Fruit fly (Drosophila melanogaster) whole organism, embryonic: ENCODE data around the gene CG4456.

Source experiments
- Atf6 ChIP-seq: fragments of 200-800 bp; sonication (Bioruptor generic); IDR thresholded peaks from 2 replicates; pipeline ENCODE4 v1.3.6; 2022; ENCODE audit warnings: missing biosample characterization, missing genetic modification characterization
- Blimp-1 ChIP-seq: fragments of 200-800 bp; sonication (Bioruptor generic); optimal IDR thresholded peaks from 3 replicates; lab custom pipeline; 2018; ENCODE audit warnings: missing biosample characterization, missing genetic modification characterization, mild to moderate bottlenecking, moderate library complexity, missing genetic modification reagents
- CG10565 ChIP-seq: fragments of 200-800 bp; sonication (Bioruptor generic); optimal IDR thresholded peaks from 3 replicates; lab custom pipeline; 2016; ENCODE audit warnings: missing biosample characterization, mild to moderate bottlenecking, missing genetic modification characterization
- CG10654 ChIP-seq: fragments of 200-800 bp; sonication (Bioruptor generic); optimal IDR thresholded peaks from 2 replicates; lab custom pipeline; 2016; ENCODE audit warnings: missing biosample characterization, missing genetic modification characterization
- CG11247 ChIP-seq: fragments of 200-800 bp; sonication (Bioruptor generic); IDR thresholded peaks from 2 replicates; pipeline ENCODE4 v1.3.6; 2022; ENCODE audit warnings: missing biosample characterization, missing genetic modification characterization
- CG12104 ChIP-seq: fragments of 200-800 bp; sonication (Bioruptor generic); optimal IDR thresholded peaks from 3 replicates; lab custom pipeline; 2016; ENCODE audit warnings: missing biosample characterization, missing genetic modification characterization
- CG12219 ChIP-seq: fragments of 200-800 bp; sonication (Bioruptor generic); optimal IDR thresholded peaks from 3 replicates; lab custom pipeline; 2018; ENCODE audit warnings: missing biosample characterization, mild to moderate bottlenecking, missing genetic modification characterization
- CG12299 ChIP-seq: fragments of 200-800 bp; sonication (Bioruptor generic); optimal IDR thresholded peaks from 2 replicates; lab custom pipeline; 2018; ENCODE audit warnings: missing biosample characterization, mild to moderate bottlenecking, missing genetic modification characterization
- CG17612 ChIP-seq: fragments of 200-800 bp; sonication (Bioruptor generic); IDR thresholded peaks from 2 replicates; pipeline ENCODE4 v1.3.6; 2022; ENCODE audit warnings: missing biosample characterization, missing genetic modification characterization
- CG18764 ChIP-seq: fragments of 200-800 bp; sonication (Bioruptor generic); optimal IDR thresholded peaks from 3 replicates; lab custom pipeline; 2016; ENCODE audit warnings: missing biosample characterization, missing genetic modification characterization
- CG2129 ChIP-seq: fragments of 200-800 bp; sonication (Bioruptor generic); IDR thresholded peaks from 2 replicates; pipeline ENCODE4 v1.3.6; 2022; ENCODE audit warnings: missing biosample characterization, missing genetic modification characterization; ENCODE audit not compliant: partially characterized antibody
- CG3163 ChIP-seq: fragments of 200-800 bp; sonication (Bioruptor generic); optimal IDR thresholded peaks from 3 replicates; lab custom pipeline; 2016; ENCODE audit warnings: missing biosample characterization, missing genetic modification characterization
- CG42726 ChIP-seq: fragments of 200-800 bp; sonication (Bioruptor generic); IDR thresholded peaks from 2 replicates; pipeline ENCODE4 v1.3.6; 2022; ENCODE audit warnings: missing biosample characterization, missing genetic modification characterization; ENCODE audit not compliant: partially characterized antibody
- CG6175 ChIP-seq: fragments of 200-800 bp; sonication (Bioruptor generic); IDR thresholded peaks from 3 replicates; pipeline ENCODE4 v1.3.6; 2022; ENCODE audit warnings: missing biosample characterization, missing genetic modification characterization
- CG6654 ChIP-seq: fragments of 200-800 bp; sonication (Bioruptor generic); optimal IDR thresholded peaks from 2 replicates; lab custom pipeline; 2017; ENCODE audit warnings: missing biosample characterization, mild to moderate bottlenecking, missing genetic modification characterization
- CG7928 ChIP-seq: fragments of 200-800 bp; sonication (Bioruptor generic); optimal IDR thresholded peaks from 2 replicates; lab custom pipeline; 2017; ENCODE audit warnings: missing biosample characterization, mild to moderate bottlenecking, missing genetic modification characterization
- CG8089 ChIP-seq: fragments of 200-800 bp; sonication (Bioruptor generic); optimal IDR thresholded peaks from 3 replicates; lab custom pipeline; 2016; ENCODE audit warnings: missing biosample characterization, missing genetic modification characterization
- CG8944 ChIP-seq: fragments of 200-800 bp; sonication (Bioruptor generic); optimal IDR thresholded peaks from 3 replicates; lab custom pipeline; 2016; ENCODE audit warnings: missing biosample characterization, missing genetic modification characterization
- CG9797 ChIP-seq: fragments of 200-800 bp; sonication (Bioruptor generic); optimal IDR thresholded peaks from 3 replicates; lab custom pipeline; 2018; ENCODE audit warnings: missing biosample characterization, mild to moderate bottlenecking, missing genetic modification characterization
- Deaf1 ChIP-seq: fragments of 200-800 bp; optimal IDR thresholded peaks from 3 replicates; lab custom pipeline; 2019; ENCODE audit warnings: missing biosample characterization, mild to moderate bottlenecking, missing genetic modification characterization, moderate library complexity
- Dll ChIP-seq: fragments of 200-800 bp; sonication (Bioruptor generic); IDR thresholded peaks from 4 replicates; pipeline ENCODE4 v1.3.6; 2022; ENCODE audit warnings: missing biosample characterization, missing genetic modification characterization; ENCODE audit not compliant: partially characterized antibody
- Hey ChIP-seq: fragments of 200-800 bp; sonication (Bioruptor generic); optimal IDR thresholded peaks from 3 replicates; lab custom pipeline; 2018; ENCODE audit warnings: missing biosample characterization, mild to moderate bottlenecking, missing genetic modification characterization
- Hmr ChIP-seq: fragments of 200-800 bp; sonication (Bioruptor generic); optimal IDR thresholded peaks from 3 replicates; lab custom pipeline; 2017; ENCODE audit warnings: mild to moderate bottlenecking, missing biosample characterization, missing genetic modification reagents, missing genetic modification characterization
- Hmx ChIP-seq: fragments of 200-800 bp; sonication (Bioruptor generic); optimal IDR thresholded peaks from 2 replicates; lab custom pipeline; 2016; ENCODE audit warnings: missing biosample characterization, missing genetic modification characterization
- Hr51 ChIP-seq, 2 experiments: fragments of 200-800 bp; sonication (Bioruptor generic); optimal IDR thresholded peaks; 2 replicates in 1 of 2; 3 replicates in 1 of 2; lab custom pipeline; 2016 to 2018; ENCODE audit warnings: missing biosample characterization in 2 of 2, missing genetic modification characterization in 2 of 2, mild to moderate bottlenecking in 1 of 2, moderate library complexity in 1 of 2
- Lpt ChIP-seq: fragments of >200 bp; optimal IDR thresholded peaks from 2 replicates; lab custom pipeline; 2018; ENCODE audit warnings: missing biosample characterization, missing genetic modification characterization
- Ssrp ChIP-seq: fragments of 200-800 bp; sonication (Bioruptor generic); optimal IDR thresholded peaks from 2 replicates; lab custom pipeline; 2018; ENCODE audit warnings: missing biosample characterization, mild to moderate bottlenecking, missing genetic modification characterization, moderate library complexity
- TFAM ChIP-seq: fragments of 200-800 bp; sonication (Bioruptor generic); optimal IDR thresholded peaks from 2 replicates; lab custom pipeline; 2017; ENCODE audit warnings: missing biosample characterization, missing genetic modification characterization, inconsistent platforms
- Xbp1 ChIP-seq: fragments of 200-800 bp; sonication (Bioruptor generic); optimal IDR thresholded peaks from 3 replicates; lab custom pipeline; 2016; ENCODE audit warnings: missing biosample characterization, mild to moderate bottlenecking, missing genetic modification characterization
- disco-r ChIP-seq: fragments of 200-800 bp; sonication (Bioruptor generic); optimal IDR thresholded peaks from 2 replicates; lab custom pipeline; 2016; ENCODE audit warnings: missing biosample characterization, missing genetic modification characterization
- dm ChIP-seq: fragments of 200-800 bp; sonication (Bioruptor generic); optimal IDR thresholded peaks from 3 replicates; lab custom pipeline; 2016; ENCODE audit warnings: missing biosample characterization, missing genetic modification characterization
- dysf ChIP-seq: fragments of 200-800 bp; sonication (Bioruptor generic); IDR thresholded peaks from 3 replicates; pipeline ENCODE4 v1.3.6; 2022; ENCODE audit warnings: missing biosample characterization, missing genetic modification characterization
- fd102C ChIP-seq: fragments of 200-800 bp; sonication (Bioruptor generic); optimal IDR thresholded peaks from 2 replicates; lab custom pipeline; 2018; ENCODE audit warnings: missing biosample characterization, mild to moderate bottlenecking, missing genetic modification characterization, moderate library complexity
- ftz-f1 ChIP-seq: fragments of 200-800 bp; sonication (Bioruptor generic); optimal IDR thresholded peaks from 2 replicates; lab custom pipeline; 2016; ENCODE audit warnings: missing biosample characterization, missing genetic modification characterization
- gce ChIP-seq: fragments of 200-800 bp; sonication (Bioruptor generic); IDR thresholded peaks from 3 replicates; pipeline ENCODE4 v1.3.6; 2022; ENCODE audit warnings: missing biosample characterization, missing genetic modification characterization
- grau ChIP-seq: fragments of 200-800 bp; optimal IDR thresholded peaks from 3 replicates; lab custom pipeline; 2019; ENCODE audit warnings: missing biosample characterization, mild to moderate bottlenecking, missing genetic modification characterization, moderate library complexity
- jing ChIP-seq: fragments of 200-800 bp; sonication (Bioruptor generic); optimal IDR thresholded peaks from 2 replicates; lab custom pipeline; 2018; ENCODE audit warnings: missing biosample characterization, mild to moderate bottlenecking, missing genetic modification characterization
- lov ChIP-seq, 2 experiments: fragments of 200-800 bp in 1 of 2; fragments of >200 bp in 1 of 2; sonication (Bioruptor generic) in 1 of 2; IDR thresholded peaks in 1 of 2; optimal IDR thresholded peaks in 1 of 2; 2 replicates in 1 of 2; 3 replicates in 1 of 2; pipeline versions ENCODE4 v1.3.6 to Lab custom; 2017 to 2022; ENCODE audit warnings: missing biosample characterization in 1 of 2, missing genetic modification characterization in 1 of 2
- p53 ChIP-seq: fragments of 200-800 bp; sonication (Bioruptor generic); optimal IDR thresholded peaks from 2 replicates; lab custom pipeline; 2016; ENCODE audit warnings: missing biosample characterization, missing genetic modification characterization
- pnt ChIP-seq: fragments of 200-800 bp; sonication (Bioruptor generic); optimal IDR thresholded peaks from 3 replicates; lab custom pipeline; 2016; ENCODE audit warnings: missing biosample characterization, missing genetic modification characterization
- sc ChIP-seq, 3 experiments: fragments of >200 bp in 2 of 3; fragments of 200-800 bp in 1 of 3; sonication (Bioruptor generic) in 1 of 3; optimal IDR thresholded peaks; 2 replicates in 2 of 3; 3 replicates in 1 of 3; lab custom pipeline; 2017; ENCODE audit warnings: mild to moderate bottlenecking in 1 of 3, missing biosample characterization in 1 of 3, missing genetic modification characterization in 1 of 3, missing genetic modification reagents in 1 of 3
- scrt ChIP-seq: fragments of 200-800 bp; sonication (Bioruptor generic); optimal IDR thresholded peaks from 2 replicates; lab custom pipeline; 2018; ENCODE audit warnings: missing biosample characterization, mild to moderate bottlenecking, missing genetic modification characterization, moderate library complexity
- sim ChIP-seq: fragments of 200-800 bp; sonication (Bioruptor generic); IDR thresholded peaks from 2 replicates; pipeline ENCODE4 v1.3.6; 2022; ENCODE audit warnings: missing biosample characterization, missing genetic modification characterization
- slou ChIP-seq: fragments of 200-800 bp; sonication (Bioruptor generic); optimal IDR thresholded peaks from 3 replicates; lab custom pipeline; 2016; ENCODE audit warnings: missing biosample characterization, missing genetic modification characterization
- trh ChIP-seq: fragments of 200-800 bp; sonication (Bioruptor generic); optimal IDR thresholded peaks from 2 replicates; lab custom pipeline; 2016; ENCODE audit warnings: missing biosample characterization, missing genetic modification characterization
- usp ChIP-seq: fragments of >200 bp; optimal IDR thresholded peaks from 2 replicates; lab custom pipeline; 2017; ENCODE audit warnings: missing biosample characterization, missing genetic modification characterization
- yki ChIP-seq: fragments of >200 bp; optimal IDR thresholded peaks from 3 replicates; lab custom pipeline; 2018
- zfh2 ChIP-seq: fragments of 200-800 bp; sonication (Bioruptor generic); optimal IDR thresholded peaks from 2 replicates; lab custom pipeline; 2016; ENCODE audit warnings: missing biosample characterization, missing genetic modification characterization

CG4456 gene

DNA sequence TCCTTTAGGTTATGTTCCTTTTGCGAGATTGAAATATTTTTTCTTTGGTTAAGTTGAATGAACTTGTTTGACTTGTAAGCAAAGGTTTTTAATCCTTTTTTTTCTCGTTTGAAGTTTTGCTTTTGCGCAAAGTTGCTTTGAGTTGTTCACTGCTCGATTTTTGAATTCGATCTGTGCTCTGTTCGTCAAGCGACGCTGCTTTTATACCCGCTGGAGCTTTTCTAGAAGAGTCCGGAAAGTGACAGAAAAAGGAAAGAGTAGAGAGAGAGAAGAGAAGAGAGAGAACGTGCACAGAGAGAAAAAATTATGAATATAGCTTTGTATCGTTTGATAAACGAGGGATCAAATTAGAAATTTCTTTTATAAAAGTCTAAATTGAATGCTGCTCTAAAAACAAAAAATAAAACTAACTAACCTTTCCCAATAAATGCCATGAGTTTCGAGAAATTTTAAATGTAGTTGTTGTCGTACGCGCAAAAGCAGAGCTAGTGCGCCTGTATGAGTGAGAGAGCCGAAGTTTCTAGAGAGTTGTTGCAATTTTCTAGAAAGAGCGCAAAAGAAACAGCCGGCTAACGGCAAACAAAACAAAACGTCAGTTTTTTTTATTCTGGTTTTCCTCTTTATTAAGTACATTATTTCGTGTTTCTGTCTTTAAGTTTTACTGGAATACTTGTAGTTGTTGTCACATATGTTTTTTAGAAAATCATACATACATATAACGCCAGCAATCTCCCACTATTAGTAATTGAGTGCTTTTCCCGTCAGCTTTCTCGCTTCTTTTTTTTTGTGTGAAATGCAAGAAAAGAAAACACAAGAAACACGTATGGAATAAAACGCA, 4.9 kb downstream of the CG4456 start, which contains the start of gene Hsp26 (continued):
- TF ChIP-seq CG42726 (GFP tag; lab: Robert Waterston, UW) (no peak), CG6175 (no peak), grau (tag; lab: Kevin White, UChicago) (peak; percentile 84), Atf6 (GFP tag; lab: Robert Waterston, UW) (peak; percentile 92), CG12219 (peak; percentile 79), TFAM (GFP tag; lab: Kevin White, UChicago) (no peak), Lpt (GFP tag; lab: Kevin White, UChicago) (no peak), lov (optimal IDR thresholded peaks at IDR 0.05; lab: Kevin White, UChicago) (no peak), lov (GFP tag; IDR thresholded peaks at IDR 0.05; lab: Robert Waterston, UW) (peak; percentile 62; the same call in 1 of the 3 replicates), sc (optimal IDR thresholded peaks at IDR 0.05; lab: Kevin White, UChicago) (no peak), sc (GFP tag; optimal IDR thresholded peaks at IDR 0.05; lab: Kevin White, UChicago) (peak; percentile 72), CG10654 (GFP tag; lab: Kevin White, UChicago) (peak; percentile 56), slou (GFP tag; lab: Kevin White, UChicago) (peak; percentile 62), Hmr (GFP tag; lab: Kevin White, UChicago) (peak; percentile 86), pnt (peak; percentile 85), CG17612 (peak; percentile 56; the same call in 1 of the 2 replicates), zfh2 (GFP tag; lab: Kevin White, UChicago) (peak; percentile 82), CG18764 (GFP tag; lab: Kevin White, UChicago) (peak; percentile 66), CG11247 (GFP tag; lab: Robert Waterston, UW) (peak; percentile 62), Hr51 (GFP tag; optimal IDR thresholded peaks at IDR 0.05; lab: Kevin White, UChicago) (peak; percentile 48 to 89), Ssrp (peak; percentile 70), Hmx (peak; percentile 55), sim (GFP tag; lab: Robert Waterston, UW) (peak; percentile 53; the same call in 1 of the 2 replicates), Hey (no peak), p53 (GFP tag; lab: Kevin White, UChicago) (peak; percentile 63), CG8944 (GFP tag; lab: Kevin White, UChicago) (peak; percentile 82), CG10565 (GFP tag; lab: Kevin White, UChicago) (no peak), disco-r (GFP tag; lab: Kevin White, UChicago) (peak; percentile 83), usp (no peak), Xbp1 (GFP tag; lab: Kevin White, UChicago) (peak; percentile 89), fd102C (GFP tag; lab: Kevin White, UChicago) (peak; percentile 27), yki (lab: Kevin White, UChicago) (peak; percentile 10), dysf (peak; percentile 87), trh (peak; percentile 48), ftz-f1 (GFP tag; lab: Kevin White, UChicago) (no peak), jing (peak; percentile 57), Blimp-1 (peak; percentile 84), Dll (GFP tag; lab: Robert Waterston, UW) (peak; percentile 30; the same call in 2 of the 4 replicates), CG3163 (GFP tag; lab: Kevin White, UChicago) (peak; percentile 96), Deaf1 (peak; percentile 71), CG9797 (GFP tag; lab: Kevin White, UChicago) (no peak), dm (GFP tag; lab: Kevin White, UChicago) (peak; percentile 64), CG6654 (peak; percentile 38), scrt (peak; percentile 80), CG7928 (peak; percentile 16), CG8089 (peak; percentile 79), CG12104 (GFP tag; lab: Kevin White, UChicago) (peak; percentile 45), CG2129 (GFP tag; lab: Robert Waterston, UW) (no peak), CG12299 (peak; percentile 63), gce (GFP tag; lab: Robert Waterston, UW) (peak; percentile 83; the same call in 2 of the 3 replicates)
